Worm (Caenorhabditis elegans) whole organism, midembryonic: ENCODE measurements around the gene Y62E10A.13.

Experiments used
- T22C8.4 ChIP-seq: fragments of 200-800 bp; sonication (Bioruptor generic); IDR thresholded peaks from 2 replicates; pipeline ENCODE4 v1.3.6; 2022; ENCODE audit warnings: missing genetic modification characterization, missing compliant biosample characterization
- cog-1 ChIP-seq: sonication (generic microtip); optimal IDR thresholded peaks from 2 replicates; lab custom pipeline; 2016; ENCODE audit warnings: missing genetic modification characterization, missing compliant biosample characterization
- flt-1 ChIP-seq: fragments of 200-800 bp; sonication (Bioruptor generic); IDR thresholded peaks from 2 replicates; pipeline ENCODE4 v1.3.6; 2022; ENCODE audit warnings: missing genetic modification characterization, missing compliant biosample characterization
- klf-2 ChIP-seq: fragments of 200-800 bp; sonication (Bioruptor generic); conservative IDR thresholded peaks from 2 replicates; pipeline ENCODE4 v1.3.6; 2022; ENCODE audit warnings: missing genetic modification reagents, missing genetic modification characterization, missing compliant biosample characterization
- med-1 ChIP-seq: sonication (generic microtip); optimal IDR thresholded peaks from 2 replicates; lab custom pipeline; 2017; ENCODE audit warnings: missing genetic modification characterization, mild to moderate bottlenecking, missing compliant biosample characterization, antibody characterized with exemption, missing genetic modification reagents; ENCODE audit not compliant: insufficient read depth
- ref-1 ChIP-seq: fragments of 200-800 bp; sonication (Bioruptor generic); conservative IDR thresholded peaks from 2 replicates; pipeline ENCODE4 v1.3.6; 2022; ENCODE audit warnings: missing genetic modification reagents, missing genetic modification characterization, missing compliant biosample characterization
- tab-1 ChIP-seq: fragments of 200-800 bp; sonication (Bioruptor generic); IDR thresholded peaks from 2 replicates; pipeline ENCODE4 v1.3.6; 2022; ENCODE audit warnings: missing genetic modification characterization, missing compliant biosample characterization
- ztf-23 ChIP-seq: fragments of 200-800 bp; sonication (Bioruptor generic); IDR thresholded peaks from 2 replicates; pipeline ENCODE4 v1.3.6; 2022; ENCODE audit warnings: missing genetic modification reagents, missing genetic modification characterization, missing compliant biosample characterization
- ztf-29 ChIP-seq: fragments of 200-800 bp; sonication (Bioruptor generic); IDR thresholded peaks from 2 replicates; pipeline ENCODE4 v1.3.6; 2022; ENCODE audit warnings: missing genetic modification reagents, missing genetic modification characterization, missing compliant biosample characterization

- TF ChIP-seq klf-2 (GFP tag; lab: Robert Waterston, UW) (no peak), flt-1 (GFP tag; lab: Robert Waterston, UW) (no peak), cog-1 (no peak), T22C8.4 (GFP tag; lab: Robert Waterston, UW) (no peak), ztf-29 (GFP tag; lab: Robert Waterston, UW) (no peak), tab-1 (GFP tag; lab: Robert Waterston, UW) (no peak), med-1 (GFP tag; lab: Kevin White, UChicago) (no peak), ztf-23 (no peak), ref-1 (GFP tag; lab: Robert Waterston, UW) (no peak)
Observed at ce11 chrIV:13394686-13395085, 4.2 kb downstream of the Y62E10A.13 start.
